Worm (Caenorhabditis elegans) whole organism, young adult: ENCODE data around the gene pigq-1.

ENCODE experiments used
- B0035.1 ChIP-seq: sonication (generic microtip); optimal IDR thresholded peaks from 2 replicates; lab custom pipeline; 2016; ENCODE audit warnings: missing genetic modification characterization, mild to moderate bottlenecking, missing compliant biosample characterization, missing genotype, missing genetic modification reagents
- B0336.3 ChIP-seq: fragments of 200-800 bp; sonication (Bioruptor generic); IDR thresholded peaks from 2 replicates; pipeline ENCODE4 v1.3.6; 2022; ENCODE audit warnings: missing genetic modification characterization, missing compliant biosample characterization
- C06A6.2 ChIP-seq: fragments of 200-800 bp; sonication (Bioruptor generic); conservative IDR thresholded peaks from 2 replicates; pipeline ENCODE4 v1.3.6; 2022; ENCODE audit warnings: missing genetic modification characterization, missing compliant biosample characterization
- F10E7.11 ChIP-seq: sonication (generic microtip); optimal IDR thresholded peaks from 2 replicates; lab custom pipeline; 2017; ENCODE audit warnings: mild to moderate bottlenecking, missing genetic modification characterization, moderate library complexity, missing compliant biosample characterization
- F22D6.2 ChIP-seq: sonication (generic microtip); optimal IDR thresholded peaks from 2 replicates; lab custom pipeline; 2016; ENCODE audit warnings: mild to moderate bottlenecking, missing genetic modification characterization, missing compliant biosample characterization
- F37B4.10 ChIP-seq: fragments of 200-800 bp; sonication (Bioruptor generic); IDR thresholded peaks from 2 replicates; pipeline ENCODE4 v1.3.6; 2022; ENCODE audit warnings: missing genetic modification characterization, missing compliant biosample characterization
- F39B2.1 ChIP-seq: fragments of 200-800 bp; sonication (Bioruptor generic); IDR thresholded peaks from 2 replicates; pipeline ENCODE4 v1.3.6; 2022; ENCODE audit warnings: missing genetic modification reagents, missing genetic modification characterization, missing compliant biosample characterization
- F55B11.4 ChIP-seq: sonication (generic microtip); optimal IDR thresholded peaks from 2 replicates; lab custom pipeline; 2016; ENCODE audit warnings: missing compliant biosample characterization, missing genetic modification characterization, borderline replicate concordance; ENCODE audit not compliant: insufficient read depth
- F57A8.1 ChIP-seq: fragments of 200-800 bp; sonication (Bioruptor generic); optimal IDR thresholded peaks from 2 replicates; lab custom pipeline; 2018; ENCODE audit warnings: mild to moderate bottlenecking, missing genetic modification characterization, moderate library complexity, missing compliant biosample characterization
- F57C9.4 ChIP-seq: sonication (generic microtip); optimal IDR thresholded peaks from 2 replicates; lab custom pipeline; 2017; ENCODE audit warnings: mild to moderate bottlenecking, missing genetic modification characterization, missing compliant biosample characterization
- Y95B8A.8 ChIP-seq: fragments of 200-800 bp; sonication (Bioruptor generic); IDR thresholded peaks from 2 replicates; pipeline ENCODE4 v1.3.6; 2022; ENCODE audit warnings: missing genetic modification reagents, missing genetic modification characterization, missing compliant biosample characterization
- aptf-2 ChIP-seq: fragments of 200-800 bp; sonication (Bioruptor generic); conservative IDR thresholded peaks from 2 replicates; pipeline ENCODE4 v1.3.6; 2022; ENCODE audit warnings: missing genetic modification reagents, missing genetic modification characterization, missing compliant biosample characterization
- attf-3 ChIP-seq: fragments of 200-800 bp; sonication (Bioruptor generic); conservative IDR thresholded peaks from 2 replicates; pipeline ENCODE4 v1.3.6; 2022; ENCODE audit warnings: missing genetic modification reagents, missing genetic modification characterization, missing compliant biosample characterization
- attf-5 ChIP-seq: fragments of 200-800 bp; sonication (Bioruptor generic); optimal IDR thresholded peaks from 2 replicates; lab custom pipeline; 2018; ENCODE audit warnings: mild to moderate bottlenecking, missing genetic modification characterization, missing compliant biosample characterization
- bed-1 ChIP-seq: fragments of 200-800 bp; sonication (Bioruptor generic); IDR thresholded peaks from 2 replicates; pipeline ENCODE4 v1.3.6; 2022; ENCODE audit warnings: missing genetic modification reagents, missing genetic modification characterization, missing compliant biosample characterization
- cebp-2 ChIP-seq: fragments of 200-800 bp; sonication (Bioruptor generic); IDR thresholded peaks from 2 replicates; pipeline ENCODE4 v1.3.6; 2022; ENCODE audit warnings: missing genetic modification characterization, missing compliant biosample characterization
- ceh-40 ChIP-seq: fragments of 200-800 bp; sonication (Bioruptor generic); IDR thresholded peaks from 2 replicates; pipeline ENCODE4 v1.3.6; 2022; ENCODE audit warnings: missing genetic modification characterization, missing compliant biosample characterization
- ceh-58 ChIP-seq: fragments of 200-800 bp; sonication (Bioruptor generic); IDR thresholded peaks from 2 replicates; pipeline ENCODE4 v1.3.6; 2022; ENCODE audit warnings: missing genetic modification characterization, missing compliant biosample characterization
- ceh-79 ChIP-seq: sonication (generic microtip); optimal IDR thresholded peaks from 2 replicates; lab custom pipeline; 2017; ENCODE audit warnings: mild to moderate bottlenecking, missing genetic modification characterization, missing compliant biosample characterization
- chd-7 ChIP-seq: sonication (generic microtip); optimal IDR thresholded peaks from 2 replicates; lab custom pipeline; 2016; ENCODE audit warnings: mild to moderate bottlenecking, missing genetic modification characterization, moderate library complexity, missing compliant biosample characterization
- efl-1 ChIP-seq: fragments of 150-350 bp; optimal IDR thresholded peaks from 2 replicates; lab custom pipeline; 2014; ENCODE audit warnings: missing biosample characterization, missing genetic modification reagents, missing genetic modification characterization
- ets-4 ChIP-seq: fragments of 200-800 bp; sonication (Bioruptor generic); optimal IDR thresholded peaks from 2 replicates; lab custom pipeline; 2018; ENCODE audit warnings: mild to moderate bottlenecking, missing genetic modification characterization, missing compliant biosample characterization
- him-1 ChIP-seq: sonication (generic microtip); optimal IDR thresholded peaks from 2 replicates; lab custom pipeline; 2016; ENCODE audit warnings: missing genotype, missing genetic modification reagents, missing genetic modification characterization, missing compliant biosample characterization
- hmg-20 ChIP-seq: fragments of 200-800 bp; sonication (Bioruptor generic); IDR thresholded peaks from 2 replicates; pipeline ENCODE4 v1.3.6; 2022; ENCODE audit warnings: missing genetic modification reagents, missing genetic modification characterization, missing compliant biosample characterization
- lag-1 ChIP-seq: fragments of 200-800 bp; sonication (Bioruptor generic); IDR thresholded peaks from 2 replicates; pipeline ENCODE4 v1.3.6; 2022; ENCODE audit warnings: missing genetic modification reagents, missing genetic modification characterization, missing compliant biosample characterization
- let-607 ChIP-seq, 2 experiments: fragments of 200-800 bp in 1 of 2; sonication (Bioruptor generic) in 1 of 2; sonication (generic microtip) in 1 of 2; optimal IDR thresholded peaks; 2 replicates each; lab custom pipeline; 2016 to 2018; ENCODE audit warnings: mild to moderate bottlenecking in 2 of 2, missing compliant biosample characterization in 2 of 2, missing genetic modification characterization in 2 of 2, moderate library complexity in 2 of 2, missing genotype in 1 of 2
- lin-26 ChIP-seq: fragments of 200-800 bp; sonication (Bioruptor generic); IDR thresholded peaks from 2 replicates; pipeline ENCODE4 v1.3.6; 2022; ENCODE audit warnings: missing genetic modification reagents, missing genetic modification characterization, missing compliant biosample characterization
- lin-35 ChIP-seq, 3 experiments: fragments of 150-350 bp in 2 of 3; sonication (generic microtip) in 1 of 3; optimal IDR thresholded peaks; 2 replicates each; lab custom pipeline; 2014 to 2018; ENCODE audit warnings: missing biosample characterization in 3 of 3, missing genetic modification characterization in 3 of 3, missing genetic modification reagents in 3 of 3
- lin-40 ChIP-seq: sonication (generic microtip); optimal IDR thresholded peaks from 2 replicates; lab custom pipeline; 2016; ENCODE audit warnings: missing genetic modification characterization, mild to moderate bottlenecking, missing compliant biosample characterization, missing genotype, missing genetic modification reagents
- lin-54 ChIP-seq: fragments of 200-800 bp; sonication (Bioruptor generic); optimal IDR thresholded peaks from 2 replicates; lab custom pipeline; 2018; ENCODE audit warnings: mild to moderate bottlenecking, missing genetic modification characterization, missing compliant biosample characterization
- lir-1 ChIP-seq: fragments of 200-800 bp; sonication (Bioruptor generic); conservative IDR thresholded peaks from 2 replicates; pipeline ENCODE4 v1.3.6; 2022; ENCODE audit warnings: missing genetic modification reagents, missing genetic modification characterization, missing compliant biosample characterization
- madf-8 ChIP-seq: fragments of 200-800 bp; sonication (Bioruptor generic); conservative IDR thresholded peaks from 2 replicates; pipeline ENCODE4 v1.3.6; 2022; ENCODE audit warnings: missing genetic modification reagents, missing genetic modification characterization, missing compliant biosample characterization
- mcd-1 ChIP-seq: fragments of 200-800 bp; sonication (Bioruptor generic); IDR thresholded peaks from 2 replicates; pipeline ENCODE4 v1.3.6; 2022; ENCODE audit warnings: missing genetic modification reagents, missing genetic modification characterization, missing compliant biosample characterization
- mes-4 ChIP-seq: sonication (generic microtip); optimal IDR thresholded peaks from 2 replicates; lab custom pipeline; 2016; ENCODE audit warnings: missing genotype, missing genetic modification characterization, missing compliant biosample characterization
- nfya-1 ChIP-seq: sonication (generic microtip); optimal IDR thresholded peaks from 2 replicates; lab custom pipeline; 2017; ENCODE audit warnings: antibody characterized with exemption, missing compliant biosample characterization, missing genetic modification characterization, borderline replicate concordance; ENCODE audit not compliant: insufficient read depth
- pbrm-1 ChIP-seq: fragments of 200-800 bp; sonication (Bioruptor generic); IDR thresholded peaks from 2 replicates; pipeline ENCODE4 v1.3.6; 2022; ENCODE audit warnings: missing genetic modification reagents, missing genetic modification characterization, missing compliant biosample characterization
- pha-4 ChIP-seq: fragments of 150-350 bp; sonication (generic microtip); optimal IDR thresholded peaks from 2 replicates; lab custom pipeline; 2014; ENCODE audit warnings: missing biosample characterization, missing genetic modification reagents, missing genetic modification characterization
- rec-8 ChIP-seq, 2 experiments: sonication (generic microtip); optimal IDR thresholded peaks; 2 replicates each; lab custom pipeline; 2016; ENCODE audit warnings: mild to moderate bottlenecking in 2 of 2, missing genetic modification characterization in 2 of 2, missing genetic modification reagents in 2 of 2, missing genotype in 2 of 2, missing biosample characterization in 1 of 2, missing compliant biosample characterization in 1 of 2, moderate library complexity in 1 of 2
- sea-2 ChIP-seq: fragments of 200-800 bp; sonication (Bioruptor generic); IDR thresholded peaks from 2 replicates; pipeline ENCODE4 v1.3.6; 2022; ENCODE audit warnings: missing genetic modification characterization, missing compliant biosample characterization
- snpc-1.1 ChIP-seq: sonication (generic microtip); optimal IDR thresholded peaks from 2 replicates; lab custom pipeline; 2017; ENCODE audit warnings: missing genetic modification characterization, mild to moderate bottlenecking, missing compliant biosample characterization, antibody characterized with exemption, moderate library complexity, missing genotype, missing genetic modification reagents; ENCODE audit not compliant: insufficient read depth
- snpc-3.4 ChIP-seq: sonication (generic microtip); optimal IDR thresholded peaks from 2 replicates; lab custom pipeline; 2017; ENCODE audit warnings: missing genetic modification characterization, mild to moderate bottlenecking, missing compliant biosample characterization, antibody characterized with exemption, moderate library complexity, missing genotype, missing genetic modification reagents
- somi-1 ChIP-seq: fragments of 200-800 bp; sonication (Bioruptor generic); optimal IDR thresholded peaks from 2 replicates; lab custom pipeline; 2018; ENCODE audit warnings: mild to moderate bottlenecking, missing genetic modification characterization, missing compliant biosample characterization
- tbp1 ChIP-seq: fragments of 200-800 bp; sonication (Bioruptor generic); optimal IDR thresholded peaks from 2 replicates; lab custom pipeline; 2018; ENCODE audit warnings: mild to moderate bottlenecking, missing genetic modification characterization, missing compliant biosample characterization
- tbx-9 ChIP-seq: sonication (generic microtip); optimal IDR thresholded peaks from 2 replicates; lab custom pipeline; 2016; ENCODE audit warnings: borderline replicate concordance, missing genetic modification characterization, inconsistent platforms, missing compliant biosample characterization
- tlf-1 ChIP-seq: fragments of 200-800 bp; sonication (Bioruptor generic); optimal IDR thresholded peaks from 2 replicates; lab custom pipeline; 2018; ENCODE audit warnings: mild to moderate bottlenecking, missing genetic modification characterization, missing compliant biosample characterization
- unc-62 ChIP-seq: fragments of 150-350 bp; optimal IDR thresholded peaks from 2 replicates; lab custom pipeline; 2014; ENCODE audit warnings: missing biosample characterization, missing genetic modification reagents, missing genetic modification characterization
- ztf-22 ChIP-seq: fragments of 200-800 bp; sonication (Bioruptor generic); optimal IDR thresholded peaks from 2 replicates; lab custom pipeline; 2018; ENCODE audit warnings: mild to moderate bottlenecking, missing genetic modification characterization, moderate library complexity, missing compliant biosample characterization
- ztf-25 ChIP-seq: fragments of 200-800 bp; sonication (Bioruptor generic); IDR thresholded peaks from 2 replicates; pipeline ENCODE4 v1.3.6; 2022; ENCODE audit warnings: missing genetic modification reagents, missing genetic modification characterization, missing compliant biosample characterization

Gene pigq-1

DNA sequence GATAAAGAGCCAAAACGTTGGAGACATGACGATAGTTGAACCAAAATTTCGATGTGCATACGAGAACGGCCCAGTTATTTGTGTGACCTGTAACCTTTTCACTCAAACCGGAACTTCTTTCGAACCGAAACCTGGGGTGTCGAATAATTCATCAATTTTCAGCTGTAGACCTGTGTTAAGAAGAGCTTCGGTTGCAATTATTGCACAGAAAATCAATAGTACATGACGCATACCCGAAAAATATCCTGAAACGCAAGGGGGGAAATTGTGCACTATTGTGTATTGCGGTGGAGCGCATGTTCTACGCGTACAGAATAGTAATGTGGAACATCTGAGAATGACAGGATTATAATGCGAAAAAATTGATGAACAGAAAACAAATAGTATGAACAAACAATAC, 37.3 kb downstream of the pigq-1 start, which contains the start of gene pigk-1 (continued):
- no peak for TF ChIP-seq F10E7.11 (tag; lab: Kevin White, UChicago)
- no peak for TF ChIP-seq F57C9.4 (tag; lab: Kevin White, UChicago)
- no peak for TF ChIP-seq him-1
- no peak for TF ChIP-seq nfya-1 (tag; lab: Kevin White, UChicago)
- TF ChIP-seq snpc-3.4 (tag; lab: Kevin White, UChicago), result peak; percentile 43
- no peak for TF ChIP-seq ztf-25 (GFP tag; lab: Robert Waterston, UW)
- TF ChIP-seq F57A8.1 (GFP tag; lab: Kevin White, UChicago), result no peak
- TF ChIP-seq rec-8 (tag; optimal IDR thresholded peaks at IDR 0.05; lab: Kevin White, UChicago), result no peak
- no peak for TF ChIP-seq hmg-20
- TF ChIP-seq somi-1 (GFP tag; lab: Kevin White, UChicago), result no peak
- TF ChIP-seq attf-5 (GFP tag; lab: Kevin White, UChicago), result no peak
- TF ChIP-seq B0336.3 (GFP tag; lab: Robert Waterston, UW), result peak; percentile 88
- TF ChIP-seq sea-2 (GFP tag; lab: Robert Waterston, UW), result no peak
- TF ChIP-seq ceh-58 (GFP tag; lab: Robert Waterston, UW), result 0 out of 2 replicates have a peak, but pooled peaks have one; percentile 76
- no peak for TF ChIP-seq lir-1 (GFP tag; lab: Robert Waterston, UW)
- TF ChIP-seq tlf-1 (GFP tag; lab: Kevin White, UChicago), result peak; percentile 29
- no peak for TF ChIP-seq F55B11.4
- TF ChIP-seq F39B2.1 (GFP tag; lab: Robert Waterston, UW), result peak; percentile 83
- TF ChIP-seq bed-1 (GFP tag; lab: Robert Waterston, UW), result peak; percentile 69; the same call in 1 of the 2 replicates
- no peak for TF ChIP-seq pbrm-1
- no peak for TF ChIP-seq B0035.1 (tag; lab: Kevin White, UChicago)
- TF ChIP-seq chd-7 (tag; lab: Kevin White, UChicago), result no peak
- TF ChIP-seq mes-4 (tag; lab: Kevin White, UChicago), result no peak
- no peak for TF ChIP-seq pha-4 (tag; lab: Kevin White, UChicago)
- no peak for TF ChIP-seq C06A6.2 (GFP tag; lab: Robert Waterston, UW)
- TF ChIP-seq ceh-40 (GFP tag; lab: Robert Waterston, UW), result no peak
- TF ChIP-seq Y95B8A.8, result no peak
- no peak for TF ChIP-seq ztf-22
- TF ChIP-seq F22D6.2, result no peak
- TF ChIP-seq ets-4 (GFP tag; lab: Kevin White, UChicago), result no peak
- no peak for TF ChIP-seq let-607 (tag; optimal IDR thresholded peaks at IDR 0.05; lab: Kevin White, UChicago)
- TF ChIP-seq cebp-2 (GFP tag; lab: Robert Waterston, UW), result 0 out of 2 replicates have a peak, but pooled peaks have one; percentile 41
- no peak for TF ChIP-seq lin-35 (GFP tag; optimal IDR thresholded peaks at IDR 0.05; lab: Kevin White, UChicago)
- no peak for TF ChIP-seq tbx-9
- no peak for TF ChIP-seq attf-3 (GFP tag; lab: Robert Waterston, UW)
- peak; percentile 35; the same call in 1 of the 2 replicates for TF ChIP-seq madf-8 (GFP tag; lab: Robert Waterston, UW)
- TF ChIP-seq ceh-79 (tag; lab: Kevin White, UChicago), result no peak
- no peak for TF ChIP-seq snpc-1.1
- no peak for TF ChIP-seq lin-26 (GFP tag; lab: Robert Waterston, UW)
- TF ChIP-seq unc-62 (GFP tag; lab: Kevin White, UChicago), result no peak
- TF ChIP-seq efl-1 (GFP tag; lab: Kevin White, UChicago), result peak; percentile 18
- no peak for TF ChIP-seq aptf-2
- TF ChIP-seq lag-1, result no peak
- TF ChIP-seq lin-54 (GFP tag; lab: Kevin White, UChicago), result peak; percentile 56
- no peak for TF ChIP-seq lin-40 (tag; lab: Kevin White, UChicago)
- peak; percentile 48; the same call in 1 of the 2 replicates for TF ChIP-seq mcd-1 (GFP tag; lab: Robert Waterston, UW)
- no peak for TF ChIP-seq F37B4.10 (GFP tag; lab: Robert Waterston, UW)
- peak; percentile 50 for TF ChIP-seq tbp1 (GFP tag; lab: Kevin White, UChicago)
